Worm (Caenorhabditis elegans) whole organism, L2 larva: ENCODE measurements around the gene K08D8.1.

Source experiments
- ZK546.5 ChIP-seq: sonication (generic microtip); optimal IDR thresholded peaks from 2 replicates; lab custom pipeline; 2017; ENCODE audit warnings: missing biosample characterization, missing genetic modification characterization
- aly-2 ChIP-seq: fragments of 150-350 bp; optimal IDR thresholded peaks from 2 replicates; lab custom pipeline; 2014; ENCODE audit warnings: missing biosample characterization, missing genetic modification characterization
- ama-1 ChIP-seq: fragments of 150-350 bp; optimal IDR thresholded peaks from 2 replicates; lab custom pipeline; 2018; ENCODE audit warnings: inconsistent platforms
- blmp-1 ChIP-seq: sonication (generic microtip); optimal IDR thresholded peaks from 2 replicates; lab custom pipeline; 2017; ENCODE audit warnings: missing genetic modification characterization, mild to moderate bottlenecking, missing compliant biosample characterization, antibody characterized with exemption, moderate library complexity; ENCODE audit not compliant: insufficient read depth
- ceh-82 ChIP-seq: fragments of 150-350 bp; optimal IDR thresholded peaks from 2 replicates; lab custom pipeline; 2014; ENCODE audit warnings: missing biosample characterization, missing genetic modification characterization
- elt-3 ChIP-seq: sonication (generic microtip); optimal IDR thresholded peaks from 2 replicates; lab custom pipeline; 2017; ENCODE audit warnings: missing biosample characterization, missing genetic modification characterization
- lin-13 ChIP-seq: fragments of 150-350 bp; optimal IDR thresholded peaks from 2 replicates; lab custom pipeline; 2014; ENCODE audit warnings: missing biosample characterization, missing genetic modification reagents, missing genetic modification characterization
- nhr-129 ChIP-seq: fragments of 150-350 bp; optimal IDR thresholded peaks from 2 replicates; lab custom pipeline; 2014; ENCODE audit warnings: missing biosample characterization, missing genetic modification characterization
- nhr-23 ChIP-seq: fragments of 150-350 bp; optimal IDR thresholded peaks from 2 replicates; lab custom pipeline; 2014; ENCODE audit warnings: missing biosample characterization, missing genetic modification reagents, missing genetic modification characterization
- peb-1 ChIP-seq: fragments of 150-350 bp; optimal IDR thresholded peaks from 2 replicates; lab custom pipeline; 2014; ENCODE audit warnings: missing biosample characterization, missing genetic modification characterization
- snpc-4 ChIP-seq: fragments of 150-350 bp; optimal IDR thresholded peaks from 2 replicates; lab custom pipeline; 2014; ENCODE audit warnings: missing biosample characterization, missing genetic modification characterization
- unc-62 ChIP-seq: fragments of 150-350 bp; optimal IDR thresholded peaks from 2 replicates; lab custom pipeline; 2014; ENCODE audit warnings: missing biosample characterization, missing genetic modification reagents, missing genetic modification characterization
- zag-1 ChIP-seq: fragments of 150-350 bp; optimal IDR thresholded peaks from 2 replicates; lab custom pipeline; 2014; ENCODE audit warnings: missing biosample characterization, missing genetic modification characterization
- ztf-4 ChIP-seq: fragments of 150-350 bp; optimal IDR thresholded peaks from 2 replicates; lab custom pipeline; 2014; ENCODE audit warnings: missing biosample characterization, missing genetic modification characterization

- TF ChIP-seq unc-62 (GFP tag; lab: Kevin White, UChicago) (no peak), ZK546.5 (tag; lab: Kevin White, UChicago) (no peak), zag-1 (tag; lab: Kevin White, UChicago) (no peak), lin-13 (no peak), ceh-82 (tag; lab: Kevin White, UChicago) (no peak), elt-3 (tag; lab: Kevin White, UChicago) (no peak), ama-1 (lab: Kevin White, UChicago) (no peak), snpc-4 (tag; lab: Kevin White, UChicago) (no peak), nhr-23 (tag; lab: Kevin White, UChicago) (no peak), nhr-129 (tag; lab: Kevin White, UChicago) (no peak), peb-1 (tag; lab: Kevin White, UChicago) (no peak), aly-2 (tag; lab: Kevin White, UChicago) (no peak), ztf-4 (tag; lab: Kevin White, UChicago) (no peak), blmp-1 (tag; lab: Kevin White, UChicago) (no peak)
Measured at ce11 chrIV:12849030-12849560, 43.2 kb upstream of the K08D8.1 start, which contains the start of gene srf-3.
